Fruit fly (Drosophila melanogaster) whole organism, embryonic: ENCODE data around the gene Vsp37A.

Source experiments
- Aef1 ChIP-seq: fragments of 200-800 bp; sonication (Bioruptor generic); IDR thresholded peaks from 3 replicates; pipeline ENCODE4 v1.3.6; 2022; ENCODE audit warnings: missing biosample characterization, missing genetic modification characterization
- B-H2 ChIP-seq: fragments of 200-800 bp; sonication (Bioruptor generic); optimal IDR thresholded peaks from 2 replicates; lab custom pipeline; 2018; ENCODE audit warnings: missing biosample characterization, mild to moderate bottlenecking, missing genetic modification characterization
- CG10431 ChIP-seq: fragments of 200-800 bp; sonication (Bioruptor generic); optimal IDR thresholded peaks from 3 replicates; lab custom pipeline; 2018; ENCODE audit warnings: missing biosample characterization, mild to moderate bottlenecking, missing genetic modification characterization
- CG10565 ChIP-seq: fragments of 200-800 bp; sonication (Bioruptor generic); optimal IDR thresholded peaks from 3 replicates; lab custom pipeline; 2016; ENCODE audit warnings: missing biosample characterization, mild to moderate bottlenecking, missing genetic modification characterization
- CG11093 ChIP-seq: fragments of 200-800 bp; sonication (Bioruptor generic); IDR thresholded peaks from 3 replicates; pipeline ENCODE4 v1.3.6; 2022; ENCODE audit warnings: missing biosample characterization, missing genetic modification characterization
- CG11398 ChIP-seq: fragments of 200-800 bp; sonication (Bioruptor generic); optimal IDR thresholded peaks from 2 replicates; lab custom pipeline; 2016; ENCODE audit warnings: missing biosample characterization, missing genetic modification characterization
- CG12104 ChIP-seq: fragments of 200-800 bp; sonication (Bioruptor generic); optimal IDR thresholded peaks from 3 replicates; lab custom pipeline; 2016; ENCODE audit warnings: missing biosample characterization, missing genetic modification characterization
- CG12299 ChIP-seq: fragments of 200-800 bp; sonication (Bioruptor generic); optimal IDR thresholded peaks from 2 replicates; lab custom pipeline; 2018; ENCODE audit warnings: missing biosample characterization, mild to moderate bottlenecking, missing genetic modification characterization
- CG12744 ChIP-seq: fragments of 200-800 bp; sonication (Bioruptor generic); optimal IDR thresholded peaks from 2 replicates; lab custom pipeline; 2016; ENCODE audit warnings: missing biosample characterization, missing genetic modification characterization
- CG15073 ChIP-seq: fragments of 200-800 bp; sonication (Bioruptor generic); optimal IDR thresholded peaks from 2 replicates; lab custom pipeline; 2016; ENCODE audit warnings: missing biosample characterization, missing genetic modification characterization
- CG17802 ChIP-seq: fragments of 200-800 bp; sonication (Bioruptor generic); optimal IDR thresholded peaks from 2 replicates; lab custom pipeline; 2018; ENCODE audit warnings: missing biosample characterization, mild to moderate bottlenecking, missing genetic modification characterization, moderate library complexity
- CG18011 ChIP-seq: fragments of 200-800 bp; sonication (Bioruptor generic); optimal IDR thresholded peaks from 2 replicates; lab custom pipeline; 2017; ENCODE audit warnings: missing biosample characterization, missing genetic modification characterization, mild to moderate bottlenecking, moderate library complexity, missing genotype
- CG2129 ChIP-seq: fragments of 200-800 bp; sonication (Bioruptor generic); IDR thresholded peaks from 2 replicates; pipeline ENCODE4 v1.3.6; 2022; ENCODE audit warnings: missing biosample characterization, missing genetic modification characterization; ENCODE audit not compliant: partially characterized antibody
- CG2199 ChIP-seq: fragments of 200-800 bp; sonication (Bioruptor generic); IDR thresholded peaks from 3 replicates; pipeline ENCODE4 v1.3.6; 2022; ENCODE audit warnings: missing biosample characterization, missing genetic modification characterization
- CG2889 ChIP-seq: fragments of 200-800 bp; sonication (Bioruptor generic); IDR thresholded peaks from 3 replicates; pipeline ENCODE4 v1.3.6; 2022; ENCODE audit warnings: missing biosample characterization, missing genetic modification characterization
- CG3065 ChIP-seq: fragments of 200-800 bp; sonication (Bioruptor generic); optimal IDR thresholded peaks from 2 replicates; lab custom pipeline; 2016; ENCODE audit warnings: missing biosample characterization, missing genetic modification characterization
- CG31441 ChIP-seq: fragments of 200-800 bp; sonication (Bioruptor generic); IDR thresholded peaks from 2 replicates; pipeline ENCODE4 v1.3.6; 2022; ENCODE audit warnings: missing biosample characterization, missing genetic modification characterization
- CG4328 ChIP-seq: fragments of 200-800 bp; sonication (Bioruptor generic); optimal IDR thresholded peaks from 3 replicates; lab custom pipeline; 2017; ENCODE audit warnings: missing biosample characterization, missing genetic modification reagents, missing genetic modification characterization
- CG7372 ChIP-seq: fragments of 200-800 bp; sonication (Bioruptor generic); IDR thresholded peaks from 2 replicates; pipeline ENCODE4 v1.3.6; 2022; ENCODE audit warnings: missing biosample characterization, missing genetic modification characterization
- CG7556 ChIP-seq: fragments of 200-800 bp; sonication (Bioruptor generic); optimal IDR thresholded peaks from 2 replicates; lab custom pipeline; 2017; ENCODE audit warnings: missing biosample characterization, mild to moderate bottlenecking, missing genetic modification characterization
- CG9215 ChIP-seq: fragments of 200-800 bp; sonication (Bioruptor generic); IDR thresholded peaks from 2 replicates; pipeline ENCODE4 v1.3.6; 2022; ENCODE audit warnings: missing biosample characterization, missing genetic modification characterization
- CG9797 ChIP-seq: fragments of 200-800 bp; sonication (Bioruptor generic); optimal IDR thresholded peaks from 3 replicates; lab custom pipeline; 2018; ENCODE audit warnings: missing biosample characterization, mild to moderate bottlenecking, missing genetic modification characterization
- D ChIP-seq, 2 experiments: fragments of 200-800 bp in 1 of 2; fragments of >200 bp in 1 of 2; sonication (Bioruptor generic) in 1 of 2; optimal IDR thresholded peaks; 2 replicates in 1 of 2; 3 replicates in 1 of 2; lab custom pipeline; 2017; ENCODE audit warnings: mild to moderate bottlenecking in 1 of 2, missing biosample characterization in 1 of 2, missing genetic modification characterization in 1 of 2, missing genetic modification reagents in 1 of 2
- Dfd ChIP-seq, 2 experiments: fragments of >200 bp; optimal IDR thresholded peaks; 2 replicates each; lab custom pipeline; 2017; ENCODE audit warnings: missing biosample characterization in 2 of 2, missing genetic modification characterization in 2 of 2
- E2f2 ChIP-seq: fragments of 200-800 bp; sonication (Bioruptor generic); IDR thresholded peaks from 2 replicates; pipeline ENCODE4 v1.3.6; 2022; ENCODE audit warnings: missing biosample characterization, missing genetic modification characterization
- HmgZ ChIP-seq: fragments of 200-800 bp; sonication (Bioruptor generic); optimal IDR thresholded peaks from 2 replicates; lab custom pipeline; 2018; ENCODE audit warnings: missing biosample characterization, mild to moderate bottlenecking, missing genetic modification characterization
- Hmx ChIP-seq: fragments of 200-800 bp; sonication (Bioruptor generic); optimal IDR thresholded peaks from 2 replicates; lab custom pipeline; 2016; ENCODE audit warnings: missing biosample characterization, missing genetic modification characterization
- Hr51 ChIP-seq, 2 experiments: fragments of 200-800 bp; sonication (Bioruptor generic); optimal IDR thresholded peaks; 2 replicates in 1 of 2; 3 replicates in 1 of 2; lab custom pipeline; 2016 to 2018; ENCODE audit warnings: missing biosample characterization in 2 of 2, missing genetic modification characterization in 2 of 2, mild to moderate bottlenecking in 1 of 2, moderate library complexity in 1 of 2
- Hr78 ChIP-seq, 2 experiments: fragments of 200-800 bp in 1 of 2; fragments of >200 bp in 1 of 2; sonication (Bioruptor generic) in 1 of 2; optimal IDR thresholded peaks; 2 replicates each; lab custom pipeline; 2017 to 2019; ENCODE audit warnings: missing biosample characterization in 2 of 2, missing genetic modification characterization in 2 of 2, mild to moderate bottlenecking in 1 of 2, moderate library complexity in 1 of 2
- Mes4 ChIP-seq: fragments of 200-800 bp; sonication (Bioruptor generic); optimal IDR thresholded peaks from 2 replicates; lab custom pipeline; 2016; ENCODE audit warnings: missing biosample characterization, missing genetic modification characterization
- Rx ChIP-seq: fragments of 200-800 bp; sonication (Bioruptor generic); IDR thresholded peaks from 2 replicates; pipeline ENCODE4 v1.3.6; 2022; ENCODE audit warnings: missing biosample characterization, missing genetic modification characterization
- Scr ChIP-seq: fragments of 200-800 bp; sonication (Bioruptor generic); IDR thresholded peaks from 2 replicates; pipeline ENCODE4 v1.3.6; 2022; ENCODE audit warnings: missing biosample characterization, missing genetic modification characterization; ENCODE audit not compliant: partially characterized antibody
- Usf ChIP-seq: fragments of 200-800 bp; sonication (Bioruptor generic); optimal IDR thresholded peaks from 2 replicates; lab custom pipeline; 2017; ENCODE audit warnings: missing genotype, missing biosample characterization, missing genetic modification characterization
- ab ChIP-seq: fragments of 200-800 bp; sonication (Bioruptor generic); optimal IDR thresholded peaks from 2 replicates; lab custom pipeline; 2016; ENCODE audit warnings: missing biosample characterization, missing genetic modification characterization
- br ChIP-seq: fragments of >200 bp; optimal IDR thresholded peaks from 2 replicates; lab custom pipeline; 2017
- en ChIP-seq: fragments of 200-800 bp; sonication (Bioruptor generic); optimal IDR thresholded peaks from 2 replicates; lab custom pipeline; 2016; ENCODE audit warnings: missing biosample characterization, missing genetic modification characterization
- fru ChIP-seq: fragments of >200 bp; optimal IDR thresholded peaks from 2 replicates; lab custom pipeline; 2017
- ftz-f1 ChIP-seq: fragments of 200-800 bp; sonication (Bioruptor generic); optimal IDR thresholded peaks from 2 replicates; lab custom pipeline; 2016; ENCODE audit warnings: missing biosample characterization, missing genetic modification characterization
- grn ChIP-seq: fragments of 200-800 bp; sonication (Bioruptor generic); optimal IDR thresholded peaks from 3 replicates; lab custom pipeline; 2017; ENCODE audit warnings: missing biosample characterization, missing genetic modification characterization
- her ChIP-seq: fragments of 200-800 bp; sonication (Bioruptor generic); optimal IDR thresholded peaks from 2 replicates; lab custom pipeline; 2016; ENCODE audit warnings: missing biosample characterization, missing genetic modification characterization
- kah ChIP-seq: fragments of 200-800 bp; sonication (Bioruptor generic); optimal IDR thresholded peaks from 2 replicates; lab custom pipeline; 2018; ENCODE audit warnings: missing biosample characterization, mild to moderate bottlenecking, missing genetic modification characterization
- lab ChIP-seq: fragments of 200-800 bp; sonication (Bioruptor generic); optimal IDR thresholded peaks from 3 replicates; lab custom pipeline; 2017; ENCODE audit warnings: missing biosample characterization, missing genetic modification characterization, mild to moderate bottlenecking, moderate library complexity, missing genetic modification reagents
- lilli ChIP-seq: fragments of 200-800 bp; sonication (Bioruptor generic); optimal IDR thresholded peaks from 3 replicates; lab custom pipeline; 2016; ENCODE audit warnings: missing biosample characterization, missing genetic modification characterization
- rib ChIP-seq: fragments of 200-800 bp; sonication (Bioruptor generic); IDR thresholded peaks from 2 replicates; pipeline ENCODE4 v1.3.6; 2022; ENCODE audit warnings: missing biosample characterization, missing genetic modification characterization
- sd ChIP-seq: fragments of 200-800 bp; sonication (Bioruptor generic); optimal IDR thresholded peaks from 3 replicates; lab custom pipeline; 2018; ENCODE audit warnings: missing biosample characterization, mild to moderate bottlenecking, missing genetic modification characterization, moderate library complexity
- sens ChIP-seq: fragments of 200-800 bp; sonication (Bioruptor generic); peaks from one replicate; lab custom pipeline; 2016; ENCODE audit warnings: missing biosample characterization, missing genetic modification characterization
- tll ChIP-seq, 2 experiments: fragments of 200-800 bp in 1 of 2; fragments of >200 bp in 1 of 2; sonication (Bioruptor generic) in 1 of 2; optimal IDR thresholded peaks; 2 replicates each; lab custom pipeline; 2017 to 2019; ENCODE audit warnings: missing biosample characterization in 2 of 2, missing genetic modification characterization in 2 of 2, mild to moderate bottlenecking in 1 of 2, moderate library complexity in 1 of 2
- wdn ChIP-seq: fragments of 200-800 bp; sonication (Bioruptor generic); IDR thresholded peaks from 2 replicates; pipeline ENCODE4 v1.3.6; 2022; ENCODE audit warnings: missing biosample characterization, missing genetic modification characterization
- zen2 ChIP-seq: fragments of 200-800 bp; sonication (Bioruptor generic); IDR thresholded peaks from 3 replicates; pipeline ENCODE4 v1.3.6; 2022; ENCODE audit warnings: missing biosample characterization, missing genetic modification characterization; ENCODE audit not compliant: partially characterized antibody

Gene Vsp37A

dm6 chrX:629239-629821, 8.0 kb downstream of the Vsp37A start, which contains the start of the genes RpL36 and Mybbp1A (continued):
- TF ChIP-seq rib (GFP tag; lab: Robert Waterston, UW) (peak; percentile 55; the same call in 1 of the 2 replicates), wdn (GFP tag; lab: Robert Waterston, UW) (0 out of 2 replicates have a peak, but pooled peaks have one; percentile 43), CG9215 (GFP tag; lab: Robert Waterston, UW) (peak; percentile 29; the same call in 1 of the 2 replicates), br (lab: Kevin White, UChicago) (no peak), ab (GFP tag; lab: Kevin White, UChicago) (no peak), CG17802 (peak; percentile 35), Usf (GFP tag; lab: Kevin White, UChicago) (peak; percentile 38), fru (no peak), Hr78 (GFP tag; optimal IDR thresholded peaks at IDR 0.05; lab: Kevin White, UChicago) (no peak), Hr51 (GFP tag; optimal IDR thresholded peaks at IDR 0.05; lab: Kevin White, UChicago) (peak; percentile 57 to 67), sd (tag; lab: Kevin White, UChicago) (no peak), CG2199 (GFP tag; lab: Robert Waterston, UW) (0 out of 3 replicates have a peak, but pooled peaks have one; percentile 17), lab (GFP tag; lab: Kevin White, UChicago) (peak; percentile 87), Mes4 (GFP tag; lab: Kevin White, UChicago) (peak; percentile 89), CG2889 (GFP tag; lab: Robert Waterston, UW) (0 out of 3 replicates have a peak, but pooled peaks have one; percentile 37), CG9797 (GFP tag; lab: Kevin White, UChicago) (peak; percentile 68), CG12104 (GFP tag; lab: Kevin White, UChicago) (peak; percentile 81), Dfd (GFP tag; optimal IDR thresholded peaks at IDR 0.05; lab: Kevin White, UChicago) (no peak), CG7556 (peak; percentile 49), Rx (GFP tag; lab: Robert Waterston, UW) (peak; percentile 64), zen2 (GFP tag; lab: Robert Waterston, UW) (peak; percentile 80), B-H2 (GFP tag; lab: Kevin White, UChicago) (peak; percentile 80), CG18011 (GFP tag; lab: Kevin White, UChicago) (peak; percentile 47), D (optimal IDR thresholded peaks at IDR 0.05; lab: Kevin White, UChicago) (no peak), D (GFP tag; optimal IDR thresholded peaks at IDR 0.05; lab: Kevin White, UChicago) (peak; percentile 64), CG2129 (GFP tag; lab: Robert Waterston, UW) (peak; percentile 53), CG12299 (peak; percentile 42), tll (GFP tag; optimal IDR thresholded peaks at IDR 0.05; lab: Kevin White, UChicago) (no peak), Aef1 (GFP tag; lab: Robert Waterston, UW) (peak; percentile 28; the same call in 1 of the 3 replicates), HmgZ (tag; lab: Kevin White, UChicago) (peak; percentile 74), ftz-f1 (peak; percentile 54), lilli (peak; percentile 62), kah (GFP tag; lab: Kevin White, UChicago) (peak; percentile 45), Hmx (GFP tag; lab: Kevin White, UChicago) (no peak), Scr (GFP tag; lab: Robert Waterston, UW) (peak; percentile 90), CG11093 (GFP tag; lab: Robert Waterston, UW) (no peak), sens (peak; percentile 93), CG12744 (peak; percentile 52), CG7372 (GFP tag; lab: Robert Waterston, UW) (peak; percentile 54; the same call in 1 of the 2 replicates), CG10431 (GFP tag; lab: Kevin White, UChicago) (peak; percentile 71), CG3065 (peak; percentile 43), CG31441 (GFP tag; lab: Robert Waterston, UW) (peak; percentile 70), E2f2 (peak; percentile 82), grn (GFP tag; lab: Kevin White, UChicago) (peak; percentile 57), her (GFP tag; lab: Kevin White, UChicago) (peak; percentile 86), CG15073 (GFP tag; lab: Kevin White, UChicago) (no peak), CG11398 (GFP tag; lab: Kevin White, UChicago) (peak; percentile 65), en (GFP tag; lab: Kevin White, UChicago) (peak; percentile 56), CG4328 (peak; percentile 83), CG10565 (no peak)
